1 fruit fly cellular context compared by ENCODE assay signal in genomic region chr3L:2835744-2836143, dm6.
TF ChIP-seq lines count a peak whose summit lies in the region.

No protein-coding gene starts in this region.

TF ChIP-seq in whole organism, prepupa, 60 proteins besides CTCF, POLR2A, EP300 and RAD21 (continued from another document):
- TF ChIP-seq CG11902 (GFP tag; optimal IDR thresholded peaks at IDR 0.05; lab: Kevin White, UChicago) = no peak
- TF ChIP-seq ss (GFP tag; optimal IDR thresholded peaks at IDR 0.05; lab: Kevin White, UChicago) = peak; percentile 90 to 94
- TF ChIP-seq CG9139 (GFP tag; optimal IDR thresholded peaks at IDR 0.05; lab: Kevin White, UChicago) = peak; percentile 88
- no peak for TF ChIP-seq vri (GFP tag; optimal IDR thresholded peaks at IDR 0.05; lab: Kevin White, UChicago)
- TF ChIP-seq CG6854 (GFP tag; optimal IDR thresholded peaks at IDR 0.05; lab: Kevin White, UChicago) = peak; percentile 90
- TF ChIP-seq CG15336 (GFP tag; IDR thresholded peaks at IDR 0.05; lab: Robert Waterston, UW) = 0 out of 2 replicates have a peak, but pooled peaks have one; percentile 24
- TF ChIP-seq Hr4 (GFP tag; optimal IDR thresholded peaks at IDR 0.05; lab: Kevin White, UChicago) = no peak
- peak; percentile 81 for TF ChIP-seq CG6808 (GFP tag; optimal IDR thresholded peaks at IDR 0.05; lab: Kevin White, UChicago)
- TF ChIP-seq Eip75B (GFP tag; optimal IDR thresholded peaks at IDR 0.05; lab: Kevin White, UChicago) = peak; percentile 23
- no peak for TF ChIP-seq CG31627 (GFP tag; optimal IDR thresholded peaks at IDR 0.05; lab: Kevin White, UChicago)
- no peak for TF ChIP-seq OdsH (GFP tag; optimal IDR thresholded peaks at IDR 0.05; lab: Kevin White, UChicago)
- TF ChIP-seq fd59A (GFP tag; optimal IDR thresholded peaks at IDR 0.05; lab: Kevin White, UChicago) = peak; percentile 25
- TF ChIP-seq CG34406 (GFP tag; optimal IDR thresholded peaks at IDR 0.05; lab: Kevin White, UChicago) = no peak
- TF ChIP-seq CG11294 (GFP tag; IDR thresholded peaks at IDR 0.05; lab: Robert Waterston, UW) = no peak
- peak; percentile 80 for TF ChIP-seq spab (GFP tag; optimal IDR thresholded peaks at IDR 0.05; lab: Kevin White, UChicago)
- TF ChIP-seq Lpt (GFP tag; optimal IDR thresholded peaks at IDR 0.05; lab: Kevin White, UChicago) = peak; percentile 60
- no peak for TF ChIP-seq fkh (GFP tag; optimal IDR thresholded peaks at IDR 0.05; lab: Kevin White, UChicago)
- TF ChIP-seq topi (GFP tag; optimal IDR thresholded peaks at IDR 0.05; lab: Kevin White, UChicago) = no peak
- no peak for TF ChIP-seq fd85E (GFP tag; optimal IDR thresholded peaks at IDR 0.05; lab: Kevin White, UChicago)
- no peak for TF ChIP-seq Hr39 (GFP tag; optimal IDR thresholded peaks at IDR 0.05; lab: Kevin White, UChicago)
- TF ChIP-seq CG6163 (GFP tag; IDR thresholded peaks at IDR 0.05; lab: Robert Waterston, UW) = peak; percentile 77
